Fruit fly (Drosophila melanogaster) whole organism, embryonic: ENCODE results near the gene CG12016.
A peak's percentile ranks its signal among the peaks of the same experiment; 100 is the strongest.

ENCODE experiments used
- Bdp1 ChIP-seq: fragments of 200-800 bp; sonication (Bioruptor generic); optimal IDR thresholded peaks from 3 replicates; lab custom pipeline; 2016; ENCODE audit warnings: missing biosample characterization, missing genetic modification characterization
- CG1233 ChIP-seq: fragments of 200-800 bp; sonication (Bioruptor generic); optimal IDR thresholded peaks from 4 replicates; lab custom pipeline; 2018; ENCODE audit warnings: missing biosample characterization, mild to moderate bottlenecking, missing genetic modification characterization
- CG12942 ChIP-seq: fragments of 200-800 bp; sonication (Bioruptor generic); optimal IDR thresholded peaks from 3 replicates; lab custom pipeline; 2016; ENCODE audit warnings: missing biosample characterization, missing genetic modification characterization
- CG13287 ChIP-seq: fragments of 200-800 bp; sonication (Bioruptor generic); IDR thresholded peaks from 2 replicates; pipeline ENCODE4 v1.3.6; 2022; ENCODE audit warnings: missing biosample characterization, missing genetic modification characterization; ENCODE audit not compliant: partially characterized antibody
- CG13894 ChIP-seq: fragments of 200-800 bp; sonication (Bioruptor generic); optimal IDR thresholded peaks from 3 replicates; lab custom pipeline; 2018; ENCODE audit warnings: missing biosample characterization, mild to moderate bottlenecking, missing genetic modification characterization, moderate library complexity
- CG15011 ChIP-seq: fragments of 200-800 bp; sonication (Bioruptor generic); optimal IDR thresholded peaks from 3 replicates; lab custom pipeline; 2018; ENCODE audit warnings: missing biosample characterization, mild to moderate bottlenecking, missing genetic modification characterization
- CG16779 ChIP-seq: fragments of 200-800 bp; sonication (Bioruptor generic); IDR thresholded peaks from 2 replicates; pipeline ENCODE4 v1.3.6; 2022; ENCODE audit warnings: missing biosample characterization, missing genetic modification characterization
- CG16815 ChIP-seq: fragments of 200-800 bp; sonication (Bioruptor generic); optimal IDR thresholded peaks from 3 replicates; lab custom pipeline; 2017; ENCODE audit warnings: missing biosample characterization, mild to moderate bottlenecking, missing genetic modification characterization
- CG17829 ChIP-seq: fragments of 200-800 bp; optimal IDR thresholded peaks from 2 replicates; lab custom pipeline; 2019; ENCODE audit warnings: missing biosample characterization, mild to moderate bottlenecking, missing genetic modification characterization, moderate library complexity
- CG18599 ChIP-seq: fragments of 200-800 bp; sonication (Bioruptor generic); optimal IDR thresholded peaks from 3 replicates; lab custom pipeline; 2017; ENCODE audit warnings: missing biosample characterization, missing genetic modification characterization, mild to moderate bottlenecking, moderate library complexity, missing genetic modification reagents
- CG18619 ChIP-seq: fragments of 200-800 bp; sonication (Bioruptor generic); optimal IDR thresholded peaks from 3 replicates; lab custom pipeline; 2017; ENCODE audit warnings: missing biosample characterization, mild to moderate bottlenecking, missing genetic modification characterization
- CG2199 ChIP-seq: fragments of 200-800 bp; sonication (Bioruptor generic); IDR thresholded peaks from 3 replicates; pipeline ENCODE4 v1.3.6; 2022; ENCODE audit warnings: missing biosample characterization, missing genetic modification characterization
- CG30403 ChIP-seq: fragments of 200-800 bp; sonication (Bioruptor generic); optimal IDR thresholded peaks from 3 replicates; lab custom pipeline; 2016; ENCODE audit warnings: missing biosample characterization, missing genetic modification characterization
- CG31388 ChIP-seq: fragments of 200-800 bp; sonication (Bioruptor generic); optimal IDR thresholded peaks from 2 replicates; lab custom pipeline; 2016; ENCODE audit warnings: missing biosample characterization, missing genetic modification characterization
- CG34376 ChIP-seq: fragments of 200-800 bp; sonication (Bioruptor generic); optimal IDR thresholded peaks from 2 replicates; lab custom pipeline; 2018; ENCODE audit warnings: missing biosample characterization, mild to moderate bottlenecking, missing genetic modification characterization
- CG6854 ChIP-seq: fragments of 200-800 bp; sonication (Bioruptor generic); optimal IDR thresholded peaks from 3 replicates; lab custom pipeline; 2017; ENCODE audit warnings: missing biosample characterization, mild to moderate bottlenecking, missing genetic modification characterization
- CG8290 ChIP-seq, 3 experiments: fragments of 200-800 bp; sonication (Bioruptor generic); optimal IDR thresholded peaks; 2 replicates each; lab custom pipeline; 2016 to 2019; ENCODE audit warnings: missing biosample characterization in 3 of 3, missing genetic modification characterization in 3 of 3, mild to moderate bottlenecking in 2 of 3, moderate library complexity in 1 of 3
- CG9876 ChIP-seq: fragments of 200-800 bp; sonication (Bioruptor generic); optimal IDR thresholded peaks from 2 replicates; lab custom pipeline; 2016; ENCODE audit warnings: missing biosample characterization, missing genetic modification characterization
- CG9932 ChIP-seq: fragments of 200-800 bp; sonication (Bioruptor generic); IDR thresholded peaks from 2 replicates; pipeline ENCODE4 v1.3.6; 2022; ENCODE audit warnings: missing biosample characterization, missing genetic modification characterization
- Deaf1 ChIP-seq: fragments of 200-800 bp; optimal IDR thresholded peaks from 3 replicates; lab custom pipeline; 2019; ENCODE audit warnings: missing biosample characterization, mild to moderate bottlenecking, missing genetic modification characterization, moderate library complexity
- Fer2 ChIP-seq: fragments of 200-800 bp; sonication (Bioruptor generic); optimal IDR thresholded peaks from 2 replicates; lab custom pipeline; 2018; ENCODE audit warnings: missing biosample characterization, mild to moderate bottlenecking, missing genetic modification characterization, moderate library complexity
- HmgD ChIP-seq: fragments of 200-800 bp; sonication (Bioruptor generic); optimal IDR thresholded peaks from 3 replicates; lab custom pipeline; 2016; ENCODE audit warnings: missing biosample characterization, missing genetic modification characterization
- HmgZ ChIP-seq: fragments of 200-800 bp; sonication (Bioruptor generic); optimal IDR thresholded peaks from 2 replicates; lab custom pipeline; 2018; ENCODE audit warnings: missing biosample characterization, mild to moderate bottlenecking, missing genetic modification characterization
- Jarid2 ChIP-seq: fragments of 200-800 bp; sonication (Bioruptor generic); optimal IDR thresholded peaks from 3 replicates; lab custom pipeline; 2017; ENCODE audit warnings: mild to moderate bottlenecking, missing biosample characterization, missing genetic modification reagents, missing genetic modification characterization
- Ravus ChIP-seq: fragments of 200-800 bp; sonication (Bioruptor generic); IDR thresholded peaks from 2 replicates; pipeline ENCODE4 v1.3.6; 2022; ENCODE audit warnings: missing biosample characterization, missing genetic modification characterization
- Six4 ChIP-seq: fragments of 200-800 bp; sonication (Bioruptor generic); optimal IDR thresholded peaks from 2 replicates; lab custom pipeline; 2016; ENCODE audit warnings: missing biosample characterization, missing genetic modification characterization
- Ssrp ChIP-seq: fragments of 200-800 bp; sonication (Bioruptor generic); optimal IDR thresholded peaks from 2 replicates; lab custom pipeline; 2018; ENCODE audit warnings: missing biosample characterization, mild to moderate bottlenecking, missing genetic modification characterization, moderate library complexity
- Taf1 ChIP-seq: fragments of 200-800 bp; sonication (Bioruptor generic); IDR thresholded peaks from 2 replicates; pipeline ENCODE4 v1.3.6; 2022; ENCODE audit warnings: missing biosample characterization, missing genetic modification characterization
- ash1 ChIP-seq: fragments of 200-800 bp; sonication (Bioruptor generic); optimal IDR thresholded peaks from 2 replicates; lab custom pipeline; 2018; ENCODE audit warnings: missing biosample characterization, mild to moderate bottlenecking, missing genetic modification characterization
- ato ChIP-seq: fragments of 200-800 bp; sonication (Bioruptor generic); IDR thresholded peaks from 2 replicates; pipeline ENCODE4 v1.3.6; 2022; ENCODE audit warnings: missing biosample characterization, missing genetic modification characterization; ENCODE audit not compliant: partially characterized antibody
- az2 ChIP-seq: fragments of 200-800 bp; sonication (Bioruptor generic); optimal IDR thresholded peaks from 3 replicates; lab custom pipeline; 2016; ENCODE audit warnings: missing biosample characterization, missing genetic modification characterization
- bbx ChIP-seq: fragments of 200-800 bp; sonication (Bioruptor generic); IDR thresholded peaks from 2 replicates; pipeline ENCODE4 v1.3.6; 2022; ENCODE audit warnings: missing biosample characterization, missing genetic modification characterization; ENCODE audit not compliant: partially characterized antibody
- chm ChIP-seq: fragments of 200-800 bp; sonication (Bioruptor generic); IDR thresholded peaks from 2 replicates; pipeline ENCODE4 v1.3.6; 2022; ENCODE audit warnings: missing biosample characterization, missing genetic modification characterization
- ewg ChIP-seq: fragments of 200-800 bp; sonication (Bioruptor generic); optimal IDR thresholded peaks from 3 replicates; lab custom pipeline; 2017; ENCODE audit warnings: mild to moderate bottlenecking, missing biosample characterization, missing genetic modification reagents, missing genetic modification characterization
- grau ChIP-seq: fragments of 200-800 bp; optimal IDR thresholded peaks from 3 replicates; lab custom pipeline; 2019; ENCODE audit warnings: missing biosample characterization, mild to moderate bottlenecking, missing genetic modification characterization, moderate library complexity
- gro ChIP-seq: fragments of 200-800 bp; sonication (Bioruptor generic); optimal IDR thresholded peaks from 2 replicates; lab custom pipeline; 2016; ENCODE audit warnings: missing biosample characterization, missing genetic modification characterization
- h ChIP-seq: fragments of >200 bp; optimal IDR thresholded peaks from 2 replicates; lab custom pipeline; 2017
- hbn ChIP-seq: fragments of 200-800 bp; sonication (Bioruptor generic); IDR thresholded peaks from 2 replicates; pipeline ENCODE4 v1.3.6; 2022; ENCODE audit warnings: missing biosample characterization, missing genetic modification characterization; ENCODE audit not compliant: partially characterized antibody
- jigr1 ChIP-seq: fragments of 200-800 bp; sonication (Bioruptor generic); IDR thresholded peaks from 3 replicates; pipeline ENCODE4 v1.3.6; 2022; ENCODE audit warnings: missing biosample characterization, missing genetic modification characterization
- klu ChIP-seq: fragments of 200-800 bp; sonication (Bioruptor generic); IDR thresholded peaks from 2 replicates; pipeline ENCODE4 v1.3.6; 2022; ENCODE audit warnings: missing biosample characterization, missing genetic modification characterization
- nau ChIP-seq: fragments of 200-800 bp; sonication (Bioruptor generic); optimal IDR thresholded peaks from 3 replicates; lab custom pipeline; 2017; ENCODE audit warnings: missing biosample characterization, mild to moderate bottlenecking, missing genetic modification characterization, missing genetic modification reagents
- onecut ChIP-seq: fragments of 200-800 bp; sonication (Bioruptor generic); IDR thresholded peaks from 2 replicates; pipeline ENCODE4 v1.3.6; 2022; ENCODE audit warnings: missing biosample characterization, missing genetic modification characterization
- p53 ChIP-seq: fragments of 200-800 bp; sonication (Bioruptor generic); optimal IDR thresholded peaks from 2 replicates; lab custom pipeline; 2016; ENCODE audit warnings: missing biosample characterization, missing genetic modification characterization
- psq ChIP-seq: fragments of 200-800 bp; sonication (Bioruptor generic); optimal IDR thresholded peaks from 2 replicates; lab custom pipeline; 2017; ENCODE audit warnings: missing biosample characterization, missing genetic modification characterization
- slbo ChIP-seq: fragments of 200-800 bp; sonication (Bioruptor generic); IDR thresholded peaks from 2 replicates; pipeline ENCODE4 v1.3.6; 2022; ENCODE audit warnings: missing biosample characterization, missing genetic modification characterization
- tll ChIP-seq, 2 experiments: fragments of 200-800 bp in 1 of 2; fragments of >200 bp in 1 of 2; sonication (Bioruptor generic) in 1 of 2; optimal IDR thresholded peaks; 2 replicates each; lab custom pipeline; 2017 to 2019; ENCODE audit warnings: missing biosample characterization in 2 of 2, missing genetic modification characterization in 2 of 2, mild to moderate bottlenecking in 1 of 2, moderate library complexity in 1 of 2
- twi ChIP-seq: fragments of 200-800 bp; optimal IDR thresholded peaks from 2 replicates; lab custom pipeline; 2019; ENCODE audit warnings: missing biosample characterization, mild to moderate bottlenecking, missing genetic modification characterization, moderate library complexity
- tx ChIP-seq: fragments of 200-800 bp; sonication (Bioruptor generic); optimal IDR thresholded peaks from 2 replicates; lab custom pipeline; 2016; ENCODE audit warnings: missing biosample characterization, missing genetic modification characterization
- vnd ChIP-seq: fragments of 200-800 bp; sonication (Bioruptor generic); IDR thresholded peaks from 3 replicates; pipeline ENCODE4 v1.3.6; 2022; ENCODE audit warnings: missing biosample characterization, missing genetic modification characterization; ENCODE audit not compliant: partially characterized antibody

CG12016 gene

DNA sequence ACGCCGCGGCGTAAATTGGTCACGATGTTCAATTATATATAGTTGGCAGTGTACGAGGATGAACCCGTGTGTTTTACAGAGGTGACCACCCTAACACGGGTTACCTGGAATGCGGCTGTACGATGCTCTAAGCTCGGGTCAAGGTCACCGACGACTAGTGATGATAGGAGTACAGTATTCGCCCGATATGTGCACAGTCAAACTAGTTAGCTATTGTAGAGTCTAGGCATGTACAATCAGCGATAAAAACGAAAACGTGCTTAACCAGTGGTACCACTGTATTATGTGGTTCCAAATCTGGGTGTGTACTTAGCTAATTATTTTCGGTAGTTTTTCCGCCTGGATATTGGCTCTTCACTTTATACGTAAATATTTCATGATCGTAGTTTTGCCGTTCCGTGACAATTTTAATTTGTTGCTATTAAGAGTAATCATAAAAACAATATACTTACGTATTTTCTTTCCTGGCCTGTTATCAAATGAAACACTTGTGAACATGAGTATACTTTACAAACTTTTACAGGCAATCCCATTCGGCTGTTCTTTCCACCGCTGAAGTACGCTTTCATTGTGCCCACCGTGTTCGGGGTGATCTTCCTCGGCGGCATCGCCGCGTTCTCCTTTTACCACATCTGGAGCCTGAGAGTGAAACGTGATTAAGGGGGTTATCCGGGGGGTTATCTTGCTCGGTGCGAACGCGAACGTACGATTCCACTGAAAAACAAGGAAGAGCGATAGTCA, 807 bp downstream of the CG12016 start (continued):
- TF ChIP-seq CG16815 (GFP tag; lab: Kevin White, UChicago), result no peak
- no peak for TF ChIP-seq Bdp1 (GFP tag; lab: Kevin White, UChicago)
- peak; percentile 10 for TF ChIP-seq az2 (GFP tag; lab: Kevin White, UChicago)
- TF ChIP-seq Ssrp (tag; lab: Kevin White, UChicago), result no peak
- no peak for TF ChIP-seq CG31388 (GFP tag; lab: Kevin White, UChicago)
- TF ChIP-seq CG13894 (tag; lab: Kevin White, UChicago), result no peak
- no peak for TF ChIP-seq tx (GFP tag; lab: Kevin White, UChicago)
- TF ChIP-seq CG8290 (GFP tag; optimal IDR thresholded peaks at IDR 0.05; lab: Kevin White, UChicago), result no peak
- peak in 1 of 2 experiments; percentile 75 for TF ChIP-seq CG8290 (tag; optimal IDR thresholded peaks at IDR 0.05; lab: Kevin White, UChicago)
- TF ChIP-seq CG1233 (GFP tag; lab: Kevin White, UChicago), result no peak
- TF ChIP-seq tll (GFP tag; optimal IDR thresholded peaks at IDR 0.05; lab: Kevin White, UChicago), result no peak
- TF ChIP-seq ato (GFP tag; lab: Robert Waterston, UW), result no peak
- TF ChIP-seq CG9876 (GFP tag; lab: Kevin White, UChicago), result no peak
- TF ChIP-seq CG34376 (GFP tag; lab: Kevin White, UChicago), result peak; percentile 47
- no peak for TF ChIP-seq gro (GFP tag; lab: Kevin White, UChicago)
- TF ChIP-seq CG15011 (GFP tag; lab: Kevin White, UChicago), result no peak
- peak; percentile 22 for TF ChIP-seq CG30403 (GFP tag; lab: Kevin White, UChicago)
- TF ChIP-seq p53 (GFP tag; lab: Kevin White, UChicago), result no peak
- TF ChIP-seq Taf1 (GFP tag; lab: Robert Waterston, UW), result 0 out of 2 replicates have a peak, but pooled peaks have one; percentile 21
- TF ChIP-seq CG17829 (tag; lab: Kevin White, UChicago), result no peak
- TF ChIP-seq HmgZ (tag; lab: Kevin White, UChicago), result no peak
- no peak for TF ChIP-seq Deaf1 (tag; lab: Kevin White, UChicago)
- no peak for TF ChIP-seq twi (tag; lab: Kevin White, UChicago)
- TF ChIP-seq CG18619 (GFP tag; lab: Kevin White, UChicago), result no peak
- no peak for TF ChIP-seq CG6854 (GFP tag; lab: Kevin White, UChicago)
- TF ChIP-seq onecut (GFP tag; lab: Robert Waterston, UW), result peak; percentile 15; the same call in 1 of the 2 replicates
- TF ChIP-seq HmgD (GFP tag; lab: Kevin White, UChicago), result no peak
- no peak for TF ChIP-seq h (lab: Kevin White, UChicago)
- TF ChIP-seq Six4 (GFP tag; lab: Kevin White, UChicago), result no peak
- TF ChIP-seq bbx, result no peak
- no peak for TF ChIP-seq CG2199
- 0 out of 2 replicates have a peak, but pooled peaks have one; percentile 32 for TF ChIP-seq CG9932 (GFP tag; lab: Robert Waterston, UW)
- peak; percentile 54 for TF ChIP-seq slbo
- TF ChIP-seq CG18599 (GFP tag; lab: Kevin White, UChicago), result peak; percentile 69
- no peak for TF ChIP-seq CG13287 (GFP tag; lab: Robert Waterston, UW)
- no peak for TF ChIP-seq vnd (GFP tag; lab: Robert Waterston, UW)
- TF ChIP-seq Ravus (GFP tag; lab: Robert Waterston, UW), result no peak
- no peak for TF ChIP-seq nau (GFP tag; lab: Kevin White, UChicago)
- TF ChIP-seq Fer2 (tag; lab: Kevin White, UChicago), result no peak
- TF ChIP-seq CG12942 (GFP tag; lab: Kevin White, UChicago), result no peak
- TF ChIP-seq psq (GFP tag; lab: Kevin White, UChicago), result no peak
- TF ChIP-seq klu (GFP tag; lab: Robert Waterston, UW), result no peak
- TF ChIP-seq chm (GFP tag; lab: Robert Waterston, UW), result no peak
- no peak for TF ChIP-seq hbn (GFP tag; lab: Robert Waterston, UW)
- no peak for TF ChIP-seq ewg
- no peak for TF ChIP-seq jigr1
- TF ChIP-seq Jarid2 (GFP tag; lab: Kevin White, UChicago), result no peak
- TF ChIP-seq ash1 (GFP tag; lab: Kevin White, UChicago), result no peak
- peak; percentile 95 for TF ChIP-seq grau (tag; lab: Kevin White, UChicago)
- no peak for TF ChIP-seq CG16779 (GFP tag; lab: Robert Waterston, UW)
